Fruit fly (Drosophila melanogaster): ENCODE data around the gene klu.
A peak's percentile ranks its signal among the peaks of the same experiment; 100 is the strongest.

klu gene

dm6 chr3L:10967956-10968355, 41.0 kb downstream of the klu start:
- TF ChIP-seq CG9948 (tag; optimal IDR thresholded peaks at IDR 0.05) (peak; percentile 24), CG12605 (GFP tag; IDR thresholded peaks at IDR 0.05) (no peak), CG34367 (tag; optimal IDR thresholded peaks at IDR 0.05) (no peak), CG14655 (GFP tag; optimal IDR thresholded peaks at IDR 0.05) (peak; percentile 26), CG8159 (tag; optimal IDR thresholded peaks at IDR 0.05) (peak; percentile 45), Snoo (tag; optimal IDR thresholded peaks at IDR 0.05) (no peak), CG15710 (tag; optimal IDR thresholded peaks at IDR 0.05) (peak; percentile 18), CG17806 (tag; optimal IDR thresholded peaks at IDR 0.05) (peak; percentile 2)

dm6 chr3L:10966648-10967339, 42.2 kb downstream of the klu start:
- no peak for TF ChIP-seq rn (GFP tag; IDR thresholded peaks at IDR 0.05)
- TF ChIP-seq CG4496 (GFP tag; IDR thresholded peaks at IDR 0.05) = 0 out of 3 replicates have a peak, but pooled peaks have one; percentile 23
- TF ChIP-seq CG12605 (GFP tag; IDR thresholded peaks at IDR 0.05) = peak; percentile 29; the same call in 1 of the 2 replicates
- TF ChIP-seq CG32121 (GFP tag; IDR thresholded peaks at IDR 0.05) = 0 out of 2 replicates have a peak, but pooled peaks have one; percentile 26
- TF ChIP-seq CG17806 (tag; optimal IDR thresholded peaks at IDR 0.05) = no peak
- peak; percentile 23 for TF ChIP-seq CG14655 (GFP tag; optimal IDR thresholded peaks at IDR 0.05)

dm6 chr3L:10965731-10966647, 43.0 kb downstream of the klu start:
- TF ChIP-seq CG15710 (tag; optimal IDR thresholded peaks at IDR 0.05) (peak; percentile 81), CG8159 (tag; optimal IDR thresholded peaks at IDR 0.05) (peak; percentile 82), CG10348 (GFP tag; IDR thresholded peaks at IDR 0.05) (no peak), Ets98B (GFP tag; IDR thresholded peaks at IDR 0.05) (peak; percentile 35), CG17806 (tag; optimal IDR thresholded peaks at IDR 0.05) (peak; percentile 65), CG9948 (tag; optimal IDR thresholded peaks at IDR 0.05) (peak; percentile 64), D1 (tag; optimal IDR thresholded peaks at IDR 0.05) (no peak), Pif1A (GFP tag; optimal IDR thresholded peaks at IDR 0.05) (peak; percentile 76), CG32121 (GFP tag; IDR thresholded peaks at IDR 0.05) (peak; percentile 67; the same call in 1 of the 2 replicates), Pif1B (GFP tag; optimal IDR thresholded peaks at IDR 0.05) (peak; percentile 74), CG14655 (GFP tag; optimal IDR thresholded peaks at IDR 0.05) (peak; percentile 29), CG4496 (GFP tag; IDR thresholded peaks at IDR 0.05) (peak; percentile 70; the same call in 2 of the 3 replicates), CG13204 (GFP tag; optimal IDR thresholded peaks at IDR 0.05) (no peak), CG12605 (GFP tag; IDR thresholded peaks at IDR 0.05) (no peak), fd96Ca (GFP tag; IDR thresholded peaks at IDR 0.05) (peak; percentile 61; the same call in 2 of the 3 replicates), gl (tag; optimal IDR thresholded peaks at IDR 0.05) (peak; percentile 45), CG8301 (tag; optimal IDR thresholded peaks at IDR 0.05) (peak; percentile 17), EcR (GFP tag; optimal IDR thresholded peaks at IDR 0.05) (no peak), Snoo (tag; optimal IDR thresholded peaks at IDR 0.05) (peak; percentile 78), CG34367 (tag; optimal IDR thresholded peaks at IDR 0.05) (peak; percentile 63), rn (GFP tag; IDR thresholded peaks at IDR 0.05) (no peak)

- peak; percentile 38 for TF ChIP-seq CG34367 (tag; optimal IDR thresholded peaks at IDR 0.05)
- peak; percentile 65 for TF ChIP-seq CG8159 (tag; optimal IDR thresholded peaks at IDR 0.05)
- TF ChIP-seq CG12605 (GFP tag; IDR thresholded peaks at IDR 0.05) = no peak
- TF ChIP-seq Pif1A (GFP tag; optimal IDR thresholded peaks at IDR 0.05) = peak; percentile 48
- peak; percentile 52 for TF ChIP-seq Pif1B (GFP tag; optimal IDR thresholded peaks at IDR 0.05)
- no peak for TF ChIP-seq EcR (GFP tag; optimal IDR thresholded peaks at IDR 0.05)
- TF ChIP-seq CG14655 (GFP tag; optimal IDR thresholded peaks at IDR 0.05) = peak; percentile 54
- peak; percentile 41 for TF ChIP-seq gl (tag; optimal IDR thresholded peaks at IDR 0.05)
- no peak for TF ChIP-seq rn (GFP tag; IDR thresholded peaks at IDR 0.05)
- TF ChIP-seq CG4496 (GFP tag; IDR thresholded peaks at IDR 0.05) = peak; percentile 39; the same call in 1 of the 3 replicates
- TF ChIP-seq Ets98B (GFP tag; IDR thresholded peaks at IDR 0.05) = peak; percentile 15; the same call in 1 of the 2 replicates
- peak; percentile 60 for TF ChIP-seq CG15710 (tag; optimal IDR thresholded peaks at IDR 0.05)
- peak; percentile 58 for TF ChIP-seq CG17806 (tag; optimal IDR thresholded peaks at IDR 0.05)
- TF ChIP-seq CG10348 (GFP tag; IDR thresholded peaks at IDR 0.05) = no peak
- no peak for TF ChIP-seq fd96Ca (GFP tag; IDR thresholded peaks at IDR 0.05)
- TF ChIP-seq CG8301 (tag; optimal IDR thresholded peaks at IDR 0.05) = peak; percentile 58
- TF ChIP-seq CG9948 (tag; optimal IDR thresholded peaks at IDR 0.05) = peak; percentile 53
- TF ChIP-seq CG32121 (GFP tag; IDR thresholded peaks at IDR 0.05) = no peak
These were observed 45.0 kb downstream of the klu start for dm6 chr3L:10963952-10964351.

dm6 chr3L:10962718-10963117, 46.3 kb downstream of the klu start:
- no peak for TF ChIP-seq Pif1B (GFP tag; optimal IDR thresholded peaks at IDR 0.05)
- no peak for TF ChIP-seq Snoo (tag; optimal IDR thresholded peaks at IDR 0.05)
- no peak for TF ChIP-seq CG4496 (GFP tag; IDR thresholded peaks at IDR 0.05)
- no peak for TF ChIP-seq gl (tag; optimal IDR thresholded peaks at IDR 0.05)
- TF ChIP-seq EcR (GFP tag; optimal IDR thresholded peaks at IDR 0.05) = no peak
- TF ChIP-seq CG32121 (GFP tag; IDR thresholded peaks at IDR 0.05) = no peak

Measured in whole organism, pupa.